ENCODE assay signal across 1 fruit fly cellular context in genomic region chr3R:12674041-12674623, dm6.
TF ChIP-seq lines count a peak whose summit lies in the region.

Gene Gnmt (plus strand): TSS chr3R:12674608.

TF ChIP-seq in whole organism, embryonic, 481 proteins besides CTCF, POLR2A, EP300 and RAD21 (continued from another document):
- TF ChIP-seq Pdp1 (GFP tag; optimal IDR thresholded peaks at IDR 0.05; lab: Kevin White, UChicago) (peak in 1 of 2 experiments; percentile 24), prd (optimal IDR thresholded peaks at IDR 0.05; lab: Kevin White, UChicago) (no peak), prd (GFP tag; IDR thresholded peaks at IDR 0.05; lab: Robert Waterston, UW) (0 out of 3 replicates have a peak, but pooled peaks have one; percentile 12), bab2 (GFP tag; optimal IDR thresholded peaks at IDR 0.05; lab: Kevin White, UChicago) (no peak), slou (GFP tag; optimal IDR thresholded peaks at IDR 0.05; lab: Kevin White, UChicago) (no peak), dmrt99B (tag; optimal IDR thresholded peaks at IDR 0.05; lab: Kevin White, UChicago) (no peak), sug (tag; optimal IDR thresholded peaks at IDR 0.05; lab: Kevin White, UChicago) (peak; percentile 84), hkb (optimal IDR thresholded peaks at IDR 0.05; lab: Kevin White, UChicago) (no peak), hkb (GFP tag; IDR thresholded peaks at IDR 0.05; lab: Robert Waterston, UW) (0 out of 2 replicates have a peak, but pooled peaks have one; percentile 9), Xbp1 (GFP tag; optimal IDR thresholded peaks at IDR 0.05; lab: Kevin White, UChicago) (peak; percentile 4), Hr78 (GFP tag; optimal IDR thresholded peaks at IDR 0.05; lab: Kevin White, UChicago) (peak in 1 of 2 experiments; percentile 87), bsh (GFP tag; optimal IDR thresholded peaks at IDR 0.05; lab: Kevin White, UChicago) (peak in 1 of 2 experiments; percentile 10), Rfx (GFP tag; IDR thresholded peaks at IDR 0.05; lab: Robert Waterston, UW) (peak; percentile 56), CG10543 (GFP tag; optimal IDR thresholded peaks at IDR 0.05; lab: Kevin White, UChicago) (peak; percentile 10), Oaz (GFP tag; IDR thresholded peaks at IDR 0.05; lab: Robert Waterston, UW) (no peak), Med (GFP tag; lab: Kevin White, UChicago) (peak; percentile 47), CG2120 (GFP tag; optimal IDR thresholded peaks at IDR 0.05; lab: Kevin White, UChicago) (peak; percentile 16), CG34376 (GFP tag; optimal IDR thresholded peaks at IDR 0.05; lab: Kevin White, UChicago) (peak; percentile 78), CG3407 (GFP tag; optimal IDR thresholded peaks at IDR 0.05; lab: Kevin White, UChicago) (no peak), Hmr (GFP tag; optimal IDR thresholded peaks at IDR 0.05; lab: Kevin White, UChicago) (peak; percentile 21), ftz-f1 (GFP tag; optimal IDR thresholded peaks at IDR 0.05; lab: Kevin White, UChicago) (peak; percentile 26), dysf (GFP tag; IDR thresholded peaks at IDR 0.05; lab: Robert Waterston, UW) (peak; percentile 10; the same call in 1 of the 3 replicates), esg (GFP tag; conservative IDR thresholded peaks at IDR 0.05; lab: Robert Waterston, UW) (no peak), CG18599 (GFP tag; optimal IDR thresholded peaks at IDR 0.05; lab: Kevin White, UChicago) (peak; percentile 70), CG12391 (tag; optimal IDR thresholded peaks at IDR 0.05; lab: Kevin White, UChicago) (no peak)
